Worm (Caenorhabditis elegans) whole organism, young adult: ENCODE results near the gene Y62F5A.9.

Experiments
- B0261.1 ChIP-seq: sonication (generic microtip); optimal IDR thresholded peaks from 2 replicates; lab custom pipeline; 2016; ENCODE audit warnings: mild to moderate bottlenecking, missing genetic modification characterization, moderate library complexity, missing compliant biosample characterization
- F37B4.10 ChIP-seq: fragments of 200-800 bp; sonication (Bioruptor generic); IDR thresholded peaks from 2 replicates; pipeline ENCODE4 v1.3.6; 2022; ENCODE audit warnings: missing genetic modification characterization, missing compliant biosample characterization
- F39B2.1 ChIP-seq: fragments of 200-800 bp; sonication (Bioruptor generic); IDR thresholded peaks from 2 replicates; pipeline ENCODE4 v1.3.6; 2022; ENCODE audit warnings: missing genetic modification reagents, missing genetic modification characterization, missing compliant biosample characterization
- F52B5.7 ChIP-seq: sonication (generic microtip); optimal IDR thresholded peaks from 2 replicates; lab custom pipeline; 2016; ENCODE audit warnings: mild to moderate bottlenecking, missing genetic modification characterization, missing compliant biosample characterization
- F57A8.1 ChIP-seq: fragments of 200-800 bp; sonication (Bioruptor generic); optimal IDR thresholded peaks from 2 replicates; lab custom pipeline; 2018; ENCODE audit warnings: mild to moderate bottlenecking, missing genetic modification characterization, moderate library complexity, missing compliant biosample characterization
- K11D2.4 ChIP-seq: fragments of 200-800 bp; sonication (Bioruptor generic); IDR thresholded peaks from 2 replicates; pipeline ENCODE4 v1.3.6; 2022; ENCODE audit warnings: missing genetic modification reagents, missing genetic modification characterization, missing compliant biosample characterization
- T07F8.4 ChIP-seq: sonication (generic microtip); optimal IDR thresholded peaks from 2 replicates; lab custom pipeline; 2016; ENCODE audit warnings: mild to moderate bottlenecking, missing genetic modification characterization, moderate library complexity, missing compliant biosample characterization
- T26A5.8 ChIP-seq: sonication (generic microtip); optimal IDR thresholded peaks from 2 replicates; lab custom pipeline; 2016; ENCODE audit warnings: missing genetic modification characterization, missing compliant biosample characterization
- Y53G8AR.9 ChIP-seq: fragments of 200-800 bp; sonication (Bioruptor generic); conservative IDR thresholded peaks from 2 replicates; pipeline ENCODE4 v1.3.6; 2022; ENCODE audit warnings: missing genetic modification reagents, missing genetic modification characterization, missing compliant biosample characterization
- Y67H2A.10 ChIP-seq: fragments of 200-800 bp; sonication (Bioruptor generic); conservative IDR thresholded peaks from 2 replicates; pipeline ENCODE4 v1.3.6; 2022; ENCODE audit warnings: missing genetic modification reagents, missing genetic modification characterization, missing compliant biosample characterization
- Y79H2A.3 ChIP-seq: fragments of 200-800 bp; sonication (Bioruptor generic); conservative IDR thresholded peaks from 2 replicates; pipeline ENCODE4 v1.3.6; 2022; ENCODE audit warnings: missing genetic modification reagents, missing genetic modification characterization, missing compliant biosample characterization
- atf-7 ChIP-seq: sonication (generic microtip); optimal IDR thresholded peaks from 2 replicates; lab custom pipeline; 2017; ENCODE audit warnings: mild to moderate bottlenecking, missing genetic modification characterization, missing compliant biosample characterization
- athp-1 ChIP-seq: sonication (generic microtip); optimal IDR thresholded peaks from 2 replicates; lab custom pipeline; 2017; ENCODE audit warnings: mild to moderate bottlenecking, missing genetic modification characterization, missing compliant biosample characterization
- attf-6 ChIP-seq: fragments of 200-800 bp; sonication (Bioruptor generic); IDR thresholded peaks from 2 replicates; pipeline ENCODE4 v1.3.6; 2022; ENCODE audit warnings: missing genetic modification reagents, missing genetic modification characterization, missing compliant biosample characterization
- cebp-2 ChIP-seq: fragments of 200-800 bp; sonication (Bioruptor generic); IDR thresholded peaks from 2 replicates; pipeline ENCODE4 v1.3.6; 2022; ENCODE audit warnings: missing genetic modification characterization, missing compliant biosample characterization
- ceh-100 ChIP-seq: fragments of 200-800 bp; sonication (Bioruptor generic); IDR thresholded peaks from 2 replicates; pipeline ENCODE4 v1.3.6; 2022; ENCODE audit warnings: missing genetic modification reagents, missing genetic modification characterization, missing compliant biosample characterization
- dpff-1 ChIP-seq: sonication (generic microtip); optimal IDR thresholded peaks from 2 replicates; lab custom pipeline; 2017; ENCODE audit warnings: mild to moderate bottlenecking, missing genetic modification characterization, missing compliant biosample characterization
- efl-1 ChIP-seq: fragments of 150-350 bp; optimal IDR thresholded peaks from 2 replicates; lab custom pipeline; 2014; ENCODE audit warnings: missing biosample characterization, missing genetic modification reagents, missing genetic modification characterization
- egl-18 ChIP-seq: fragments of 200-800 bp; sonication (Bioruptor generic); IDR thresholded peaks from 2 replicates; pipeline ENCODE4 v1.3.6; 2022; ENCODE audit warnings: missing genetic modification reagents, missing genetic modification characterization, missing compliant biosample characterization
- egl-44 ChIP-seq: fragments of 200-800 bp; sonication (Bioruptor generic); IDR thresholded peaks from 2 replicates; pipeline ENCODE4 v1.3.6; 2022; ENCODE audit warnings: missing genetic modification reagents, missing genetic modification characterization, missing compliant biosample characterization
- egrh-3 ChIP-seq: fragments of 200-800 bp; sonication (Bioruptor generic); IDR thresholded peaks from 2 replicates; pipeline ENCODE4 v1.3.6; 2022; ENCODE audit warnings: missing genetic modification reagents, missing genetic modification characterization, missing compliant biosample characterization
- ets-4 ChIP-seq: fragments of 200-800 bp; sonication (Bioruptor generic); optimal IDR thresholded peaks from 2 replicates; lab custom pipeline; 2018; ENCODE audit warnings: mild to moderate bottlenecking, missing genetic modification characterization, missing compliant biosample characterization
- hlh-12 ChIP-seq: sonication (generic microtip); optimal IDR thresholded peaks from 2 replicates; lab custom pipeline; 2016; ENCODE audit warnings: missing genetic modification characterization, missing compliant biosample characterization
- hmg-20 ChIP-seq: fragments of 200-800 bp; sonication (Bioruptor generic); IDR thresholded peaks from 2 replicates; pipeline ENCODE4 v1.3.6; 2022; ENCODE audit warnings: missing genetic modification reagents, missing genetic modification characterization, missing compliant biosample characterization
- hrde-1 ChIP-seq: sonication (generic microtip); optimal IDR thresholded peaks from 2 replicates; lab custom pipeline; 2016; ENCODE audit warnings: missing genetic modification characterization, mild to moderate bottlenecking, missing compliant biosample characterization, moderate library complexity, missing genotype, missing genetic modification reagents, borderline replicate concordance
- let-526 ChIP-seq: fragments of 200-800 bp; sonication (Bioruptor generic); IDR thresholded peaks from 2 replicates; pipeline ENCODE4 v1.3.6; 2022; ENCODE audit warnings: missing genetic modification reagents, missing genetic modification characterization, missing compliant biosample characterization
- let-607 ChIP-seq, 2 experiments: fragments of 200-800 bp in 1 of 2; sonication (Bioruptor generic) in 1 of 2; sonication (generic microtip) in 1 of 2; optimal IDR thresholded peaks; 2 replicates each; lab custom pipeline; 2016 to 2018; ENCODE audit warnings: mild to moderate bottlenecking in 2 of 2, missing compliant biosample characterization in 2 of 2, missing genetic modification characterization in 2 of 2, moderate library complexity in 2 of 2, missing genotype in 1 of 2
- lin-26 ChIP-seq: fragments of 200-800 bp; sonication (Bioruptor generic); IDR thresholded peaks from 2 replicates; pipeline ENCODE4 v1.3.6; 2022; ENCODE audit warnings: missing genetic modification reagents, missing genetic modification characterization, missing compliant biosample characterization
- lin-35 ChIP-seq, 3 experiments: fragments of 150-350 bp in 2 of 3; sonication (generic microtip) in 1 of 3; optimal IDR thresholded peaks; 2 replicates each; lab custom pipeline; 2014 to 2018; ENCODE audit warnings: missing biosample characterization in 3 of 3, missing genetic modification characterization in 3 of 3, missing genetic modification reagents in 3 of 3
- lin-40 ChIP-seq: sonication (generic microtip); optimal IDR thresholded peaks from 2 replicates; lab custom pipeline; 2016; ENCODE audit warnings: missing genetic modification characterization, mild to moderate bottlenecking, missing compliant biosample characterization, missing genotype, missing genetic modification reagents
- lir-1 ChIP-seq: fragments of 200-800 bp; sonication (Bioruptor generic); conservative IDR thresholded peaks from 2 replicates; pipeline ENCODE4 v1.3.6; 2022; ENCODE audit warnings: missing genetic modification reagents, missing genetic modification characterization, missing compliant biosample characterization
- lsy-27 ChIP-seq: sonication (generic microtip); optimal IDR thresholded peaks from 2 replicates; lab custom pipeline; 2017; ENCODE audit warnings: missing genetic modification characterization, mild to moderate bottlenecking, missing compliant biosample characterization, antibody characterized with exemption, missing genotype, borderline replicate concordance; ENCODE audit not compliant: insufficient read depth
- madf-6 ChIP-seq: fragments of 200-800 bp; sonication (Bioruptor generic); IDR thresholded peaks from 2 replicates; pipeline ENCODE4 v1.3.6; 2022; ENCODE audit warnings: missing genetic modification reagents, missing genetic modification characterization, missing compliant biosample characterization
- mcd-1 ChIP-seq: fragments of 200-800 bp; sonication (Bioruptor generic); IDR thresholded peaks from 2 replicates; pipeline ENCODE4 v1.3.6; 2022; ENCODE audit warnings: missing genetic modification reagents, missing genetic modification characterization, missing compliant biosample characterization
- mes-4 ChIP-seq: sonication (generic microtip); optimal IDR thresholded peaks from 2 replicates; lab custom pipeline; 2016; ENCODE audit warnings: missing genotype, missing genetic modification characterization, missing compliant biosample characterization
- nfya-1 ChIP-seq: sonication (generic microtip); optimal IDR thresholded peaks from 2 replicates; lab custom pipeline; 2017; ENCODE audit warnings: antibody characterized with exemption, missing compliant biosample characterization, missing genetic modification characterization, borderline replicate concordance; ENCODE audit not compliant: insufficient read depth
- nhr-179 ChIP-seq: sonication (generic microtip); optimal IDR thresholded peaks from 2 replicates; lab custom pipeline; 2016; ENCODE audit warnings: mild to moderate bottlenecking, missing genetic modification characterization, missing compliant biosample characterization
- nhr-80 ChIP-seq: sonication (generic microtip); optimal IDR thresholded peaks from 2 replicates; lab custom pipeline; 2016; ENCODE audit warnings: missing genetic modification characterization, missing compliant biosample characterization
- pbrm-1 ChIP-seq: fragments of 200-800 bp; sonication (Bioruptor generic); IDR thresholded peaks from 2 replicates; pipeline ENCODE4 v1.3.6; 2022; ENCODE audit warnings: missing genetic modification reagents, missing genetic modification characterization, missing compliant biosample characterization
- rec-8 ChIP-seq, 2 experiments: sonication (generic microtip); optimal IDR thresholded peaks; 2 replicates each; lab custom pipeline; 2016; ENCODE audit warnings: mild to moderate bottlenecking in 2 of 2, missing genetic modification characterization in 2 of 2, missing genetic modification reagents in 2 of 2, missing genotype in 2 of 2, missing biosample characterization in 1 of 2, missing compliant biosample characterization in 1 of 2, moderate library complexity in 1 of 2
- repo-1 ChIP-seq: sonication (generic microtip); optimal IDR thresholded peaks from 2 replicates; lab custom pipeline; 2017; ENCODE audit warnings: mild to moderate bottlenecking, missing genetic modification characterization, missing compliant biosample characterization
- snpc-1.1 ChIP-seq: sonication (generic microtip); optimal IDR thresholded peaks from 2 replicates; lab custom pipeline; 2017; ENCODE audit warnings: missing genetic modification characterization, mild to moderate bottlenecking, missing compliant biosample characterization, antibody characterized with exemption, moderate library complexity, missing genotype, missing genetic modification reagents; ENCODE audit not compliant: insufficient read depth
- somi-1 ChIP-seq: fragments of 200-800 bp; sonication (Bioruptor generic); optimal IDR thresholded peaks from 2 replicates; lab custom pipeline; 2018; ENCODE audit warnings: mild to moderate bottlenecking, missing genetic modification characterization, missing compliant biosample characterization
- tbx-9 ChIP-seq: sonication (generic microtip); optimal IDR thresholded peaks from 2 replicates; lab custom pipeline; 2016; ENCODE audit warnings: borderline replicate concordance, missing genetic modification characterization, inconsistent platforms, missing compliant biosample characterization
- unc-130 ChIP-seq: sonication (generic microtip); optimal IDR thresholded peaks from 2 replicates; lab custom pipeline; 2016; ENCODE audit warnings: missing genetic modification reagents, missing genetic modification characterization, missing compliant biosample characterization
- xnd-1 ChIP-seq: sonication (generic microtip); optimal IDR thresholded peaks from 2 replicates; lab custom pipeline; 2016; ENCODE audit warnings: missing genotype, missing genetic modification reagents, missing genetic modification characterization, missing compliant biosample characterization
- ztf-18 ChIP-seq: sonication (generic microtip); optimal IDR thresholded peaks from 2 replicates; lab custom pipeline; 2016; ENCODE audit warnings: missing genotype, mild to moderate bottlenecking, missing genetic modification characterization, missing compliant biosample characterization
- ztf-28 ChIP-seq: fragments of 200-800 bp; sonication (Bioruptor generic); IDR thresholded peaks from 2 replicates; pipeline ENCODE4 v1.3.6; 2022; ENCODE audit warnings: missing genetic modification reagents, missing genetic modification characterization, missing compliant biosample characterization

The Y62F5A.9 gene

ce11 chrII:11537115-11537514 lies 1.5 kb downstream of the Y62F5A.9 start (continued):
- TF ChIP-seq K11D2.4 (GFP tag; lab: Robert Waterston, UW) (no peak), lsy-27 (tag; lab: Kevin White, UChicago) (no peak), repo-1 (no peak), T07F8.4 (tag; lab: Kevin White, UChicago) (no peak), pbrm-1 (peak; percentile 75; the same call in 1 of the 2 replicates), nhr-80 (no peak), nhr-179 (tag; lab: Kevin White, UChicago) (no peak), mcd-1 (peak; percentile 78), hlh-12 (tag; lab: Kevin White, UChicago) (no peak), lin-40 (no peak), hrde-1 (tag; lab: Kevin White, UChicago) (peak; percentile 44), B0261.1 (tag; lab: Kevin White, UChicago) (no peak), snpc-1.1 (no peak), efl-1 (GFP tag; lab: Kevin White, UChicago) (peak; percentile 97), somi-1 (GFP tag; lab: Kevin White, UChicago) (no peak), mes-4 (tag; lab: Kevin White, UChicago) (no peak), Y53G8AR.9 (GFP tag; lab: Robert Waterston, UW) (0 out of 2 replicates have a peak, but pooled peaks have one; percentile 68), F52B5.7 (no peak), tbx-9 (tag; lab: Kevin White, UChicago) (no peak), xnd-1 (peak; percentile 95), nfya-1 (tag; lab: Kevin White, UChicago) (no peak), cebp-2 (GFP tag; lab: Robert Waterston, UW) (no peak), ztf-18 (peak; percentile 2), ets-4 (no peak), egrh-3 (GFP tag; lab: Robert Waterston, UW) (peak; percentile 82), T26A5.8 (tag; lab: Kevin White, UChicago) (no peak), lin-26 (GFP tag; lab: Robert Waterston, UW) (no peak), ceh-100 (GFP tag; lab: Robert Waterston, UW) (peak; percentile 84), egl-44 (GFP tag; lab: Robert Waterston, UW) (no peak), ztf-28 (0 out of 2 replicates have a peak, but pooled peaks have one; percentile 51), F57A8.1 (GFP tag; lab: Kevin White, UChicago) (no peak), Y67H2A.10 (no peak), egl-18 (no peak), athp-1 (peak; percentile 40), hmg-20 (GFP tag; lab: Robert Waterston, UW) (no peak), atf-7 (tag; lab: Kevin White, UChicago) (no peak), attf-6 (GFP tag; lab: Robert Waterston, UW) (0 out of 2 replicates have a peak, but pooled peaks have one; percentile 54), F39B2.1 (no peak), lin-35 (GFP tag; optimal IDR thresholded peaks at IDR 0.05; lab: Kevin White, UChicago) (peak in 2 of 3 experiments; percentile 38 to 44), madf-6 (GFP tag; lab: Robert Waterston, UW) (peak; percentile 98), lir-1 (peak; percentile 79; the same call in 1 of the 2 replicates), unc-130 (GFP tag; lab: Kevin White, UChicago) (peak; percentile 72), let-526 (no peak), rec-8 (tag; optimal IDR thresholded peaks at IDR 0.05; lab: Kevin White, UChicago) (no peak), F37B4.10 (peak; percentile 78; the same call in 1 of the 2 replicates), Y79H2A.3 (GFP tag; lab: Robert Waterston, UW) (no peak), dpff-1 (no peak), let-607 (tag; optimal IDR thresholded peaks at IDR 0.05; lab: Kevin White, UChicago) (no peak)
